Worm (Caenorhabditis elegans): ENCODE measurements around the gene srt-43.

The srt-43 gene

DNA sequence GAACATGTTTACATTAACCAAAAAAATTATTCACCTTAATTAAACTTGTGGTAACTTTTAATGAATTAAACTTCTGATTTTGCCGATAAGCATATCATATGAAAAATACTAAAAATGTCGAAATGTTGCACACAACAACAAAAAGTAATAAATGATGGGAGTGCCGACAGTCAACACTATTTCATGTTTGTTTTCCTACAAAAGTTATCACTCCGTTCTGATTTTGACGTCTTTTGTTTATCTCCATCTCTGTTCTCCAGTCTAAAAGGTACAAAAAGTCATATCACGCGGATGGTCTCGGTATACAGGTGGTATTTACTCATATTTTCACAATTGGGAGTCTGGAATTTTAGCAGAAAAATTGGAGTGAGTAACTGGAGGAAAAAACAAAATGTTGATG, 46.3 kb downstream of the srt-43 start:
- TF ChIP-seq blmp-1 (tag; optimal IDR thresholded peaks at IDR 0.05; ENCODE audit: insufficient read depth) (no peak), ama-1 (optimal IDR thresholded peaks at IDR 0.05) (no peak), F13H6.1 (tag; optimal IDR thresholded peaks at IDR 0.05) (no peak), dmd-4 (tag; optimal IDR thresholded peaks at IDR 0.05) (no peak), ceh-16 (tag; optimal IDR thresholded peaks at IDR 0.05) (no peak)

DNA sequence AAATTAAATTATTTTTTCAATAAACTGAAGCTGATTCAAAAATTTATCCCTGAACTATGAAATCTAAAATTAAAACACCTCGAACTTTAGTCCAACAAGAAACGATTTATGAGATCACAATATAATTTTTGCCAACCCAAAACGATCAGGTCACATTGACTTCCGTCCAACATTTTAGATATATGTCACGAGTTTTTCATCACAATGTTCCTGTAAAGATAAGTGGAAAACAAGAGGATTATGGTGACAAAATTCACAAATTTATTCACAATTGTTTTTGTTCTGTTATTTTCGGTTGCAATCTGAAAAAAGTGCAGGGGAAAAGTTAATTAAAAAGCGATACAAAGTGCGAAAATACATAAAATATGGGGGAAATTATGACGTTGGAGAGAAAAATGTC, 47.6 kb downstream of the srt-43 start:
- TF ChIP-seq blmp-1 (tag; optimal IDR thresholded peaks at IDR 0.05; ENCODE audit: insufficient read depth) (no peak), elt-3 (tag; optimal IDR thresholded peaks at IDR 0.05) (no peak), snpc-4 (tag; optimal IDR thresholded peaks at IDR 0.05) (no peak), ztf-4 (tag; optimal IDR thresholded peaks at IDR 0.05) (peak; percentile 10), sem-4 (tag; optimal IDR thresholded peaks at IDR 0.05) (peak; percentile 19)

DNA sequence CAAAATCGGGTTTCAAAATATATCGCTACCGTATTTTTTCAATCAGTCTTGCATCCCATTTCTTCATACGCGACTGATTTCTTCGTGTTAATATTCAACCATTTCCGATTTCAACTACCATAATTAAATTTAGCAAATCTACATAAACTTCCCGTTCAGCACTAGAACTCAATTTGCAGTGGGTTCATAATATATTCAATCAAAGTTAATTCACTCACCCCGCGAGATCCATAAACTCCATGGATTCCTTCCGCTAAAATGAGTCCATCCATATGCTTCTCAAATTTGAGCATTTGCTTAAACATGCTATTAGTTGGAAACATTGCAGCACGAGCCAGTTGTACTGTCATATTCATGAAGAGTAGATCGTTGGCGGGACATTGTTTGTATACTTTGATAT, 49.4 kb downstream of the srt-43 start:
- no peak for TF ChIP-seq nhr-21 (tag; optimal IDR thresholded peaks at IDR 0.05)
- no peak for TF ChIP-seq gmeb-1 (tag; optimal IDR thresholded peaks at IDR 0.05)
- TF ChIP-seq skn-1 (tag; optimal IDR thresholded peaks at IDR 0.05): no peak
- TF ChIP-seq ceh-82 (tag; optimal IDR thresholded peaks at IDR 0.05): no peak
- no peak for TF ChIP-seq unc-62 (GFP tag; optimal IDR thresholded peaks at IDR 0.05)
- TF ChIP-seq peb-1 (tag; optimal IDR thresholded peaks at IDR 0.05): no peak
- no peak for TF ChIP-seq nhr-23 (tag; optimal IDR thresholded peaks at IDR 0.05)
- no peak for TF ChIP-seq crh-2 (tag; optimal IDR thresholded peaks at IDR 0.05)
- no peak for TF ChIP-seq elt-3 (tag; optimal IDR thresholded peaks at IDR 0.05)
- TF ChIP-seq dmd-4 (tag; optimal IDR thresholded peaks at IDR 0.05): no peak
- no peak for TF ChIP-seq lin-11 (tag; optimal IDR thresholded peaks at IDR 0.05)

DNA sequence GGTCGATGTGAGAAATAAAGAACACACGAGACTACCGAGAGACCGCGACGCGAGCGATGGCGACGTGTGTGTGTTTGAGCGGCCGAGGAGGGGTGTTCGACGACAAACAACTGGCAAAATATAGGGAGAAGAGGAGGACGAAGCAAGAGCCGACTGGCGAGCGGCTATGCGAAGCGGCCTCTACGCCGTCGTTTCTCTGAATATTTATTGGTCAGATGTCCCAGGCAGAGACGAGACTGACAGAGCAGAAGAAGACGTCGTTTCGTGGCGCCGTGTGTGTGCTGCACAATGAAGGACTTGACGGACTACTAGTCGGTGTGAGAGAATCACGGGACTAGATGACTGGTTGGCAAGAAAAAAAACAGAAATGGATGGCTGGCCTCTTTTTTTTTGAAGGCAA, 50.1 kb downstream of the srt-43 start:
- TF ChIP-seq lin-11 (tag; optimal IDR thresholded peaks at IDR 0.05) (peak; percentile 80), egl-27 (tag; optimal IDR thresholded peaks at IDR 0.05) (no peak), ztf-1 (GFP tag; conservative IDR thresholded peaks at IDR 0.05) (no peak), mdl-1 (tag; optimal IDR thresholded peaks at IDR 0.05) (peak in 1 of 2 experiments; percentile 7), nhr-129 (tag; optimal IDR thresholded peaks at IDR 0.05) (peak; percentile 43), sma-9 (GFP tag; optimal IDR thresholded peaks at IDR 0.05) (no peak), sma-9 (tag; optimal IDR thresholded peaks at IDR 0.05) (no peak), aly-2 (tag; optimal IDR thresholded peaks at IDR 0.05) (no peak), blmp-1 (tag; optimal IDR thresholded peaks at IDR 0.05; ENCODE audit: insufficient read depth) (no peak), nhr-21 (tag; optimal IDR thresholded peaks at IDR 0.05) (no peak), ceh-82 (tag; optimal IDR thresholded peaks at IDR 0.05) (no peak), lin-39 (tag; optimal IDR thresholded peaks at IDR 0.05) (no peak), dmd-4 (tag; optimal IDR thresholded peaks at IDR 0.05) (no peak), elt-3 (tag; optimal IDR thresholded peaks at IDR 0.05) (no peak), nhr-237 (tag; optimal IDR thresholded peaks at IDR 0.05) (no peak), mbf-1 (tag; optimal IDR thresholded peaks at IDR 0.05) (no peak), ZK546.5 (tag; optimal IDR thresholded peaks at IDR 0.05) (no peak), nhr-77 (tag; optimal IDR thresholded peaks at IDR 0.05) (no peak), snpc-4 (tag; optimal IDR thresholded peaks at IDR 0.05) (peak; percentile 24), unc-55 (GFP tag; optimal IDR thresholded peaks at IDR 0.05) (peak; percentile 29), unc-39 (tag; optimal IDR thresholded peaks at IDR 0.05) (no peak), ceh-16 (tag; optimal IDR thresholded peaks at IDR 0.05) (no peak), R02D3.7 (tag; optimal IDR thresholded peaks at IDR 0.05) (no peak), sma-3 (GFP tag; optimal IDR thresholded peaks at IDR 0.05) (no peak), Y55F3AM.14 (GFP tag; optimal IDR thresholded peaks at IDR 0.05) (no peak), nhr-10 (tag; optimal IDR thresholded peaks at IDR 0.05) (no peak), lsy-2 (tag; optimal IDR thresholded peaks at IDR 0.05) (peak in 1 of 2 experiments; percentile 45), alr-1 (tag; optimal IDR thresholded peaks at IDR 0.05) (no peak), gmeb-1 (tag; optimal IDR thresholded peaks at IDR 0.05) (no peak), ztf-4 (tag; optimal IDR thresholded peaks at IDR 0.05) (no peak), fos-1 (tag; optimal IDR thresholded peaks at IDR 0.05) (no peak), elt-1 (tag; optimal IDR thresholded peaks at IDR 0.05) (no peak), nhr-11 (tag; optimal IDR thresholded peaks at IDR 0.05) (no peak), zag-1 (tag; optimal IDR thresholded peaks at IDR 0.05) (peak; percentile 27), nhr-23 (tag; optimal IDR thresholded peaks at IDR 0.05) (no peak), ama-1 (optimal IDR thresholded peaks at IDR 0.05) (no peak), skn-1 (tag; optimal IDR thresholded peaks at IDR 0.05) (no peak), ztf-11 (tag; optimal IDR thresholded peaks at IDR 0.05) (no peak), nhr-6 (tag; optimal IDR thresholded peaks at IDR 0.05) (no peak), unc-62 (GFP tag; optimal IDR thresholded peaks at IDR 0.05) (no peak), crh-2 (tag; optimal IDR thresholded peaks at IDR 0.05) (peak; percentile 35), peb-1 (tag; optimal IDR thresholded peaks at IDR 0.05) (no peak), C34F6.9 (tag; optimal IDR thresholded peaks at IDR 0.05) (peak; percentile 43), mab-5 (tag; optimal IDR thresholded peaks at IDR 0.05) (no peak), lin-13 (GFP tag; optimal IDR thresholded peaks at IDR 0.05) (no peak), sem-4 (tag; optimal IDR thresholded peaks at IDR 0.05) (no peak)

All from whole organism, L2 larva.